Worm (Caenorhabditis elegans) whole organism, young adult: ENCODE results near the gene C05E11.6.

Experiments
- lin-35 ChIP-seq, 3 experiments: fragments of 150-350 bp in 2 of 3; sonication (generic microtip) in 1 of 3; optimal IDR thresholded peaks; 2 replicates each; lab custom pipeline; 2014 to 2018; ENCODE audit warnings: missing biosample characterization in 3 of 3, missing genetic modification characterization in 3 of 3, missing genetic modification reagents in 3 of 3
- pha-4 ChIP-seq: fragments of 150-350 bp; sonication (generic microtip); optimal IDR thresholded peaks from 2 replicates; lab custom pipeline; 2014; ENCODE audit warnings: missing biosample characterization, missing genetic modification reagents, missing genetic modification characterization

DNA sequence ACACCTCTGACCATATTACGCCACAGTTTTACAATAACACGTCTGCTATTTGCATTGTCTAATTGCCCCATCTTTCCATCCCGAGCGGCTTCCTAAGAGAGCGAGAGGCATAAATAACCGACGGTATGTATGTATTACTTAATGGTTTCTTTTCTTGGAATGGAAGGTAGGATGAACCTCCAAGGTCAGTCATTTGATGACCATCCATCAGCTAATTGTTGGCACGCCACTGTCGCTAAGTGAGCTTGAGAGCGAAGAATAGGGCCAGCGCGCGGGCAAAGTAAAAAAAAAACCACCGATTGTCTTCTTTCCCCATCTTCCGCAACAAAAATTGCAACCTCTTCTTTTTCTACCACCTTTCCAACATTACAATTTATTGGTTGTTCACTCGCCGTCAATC is 5.9 kb upstream of the C05E11.6 start:
- TF ChIP-seq pha-4 (tag; lab: Kevin White, UChicago) (no peak), lin-35 (GFP tag; optimal IDR thresholded peaks at IDR 0.05; lab: Kevin White, UChicago) (no peak)
